Worm (Caenorhabditis elegans) whole organism, midembryonic: ENCODE data around the gene C50D2.1.

Source experiments
- T22C8.4 ChIP-seq: fragments of 200-800 bp; sonication (Bioruptor generic); IDR thresholded peaks from 2 replicates; pipeline ENCODE4 v1.3.6; 2022; ENCODE audit warnings: missing genetic modification characterization, missing compliant biosample characterization
- cog-1 ChIP-seq: sonication (generic microtip); optimal IDR thresholded peaks from 2 replicates; lab custom pipeline; 2016; ENCODE audit warnings: missing genetic modification characterization, missing compliant biosample characterization
- flt-1 ChIP-seq: fragments of 200-800 bp; sonication (Bioruptor generic); IDR thresholded peaks from 2 replicates; pipeline ENCODE4 v1.3.6; 2022; ENCODE audit warnings: missing genetic modification characterization, missing compliant biosample characterization
- klf-2 ChIP-seq: fragments of 200-800 bp; sonication (Bioruptor generic); conservative IDR thresholded peaks from 2 replicates; pipeline ENCODE4 v1.3.6; 2022; ENCODE audit warnings: missing genetic modification reagents, missing genetic modification characterization, missing compliant biosample characterization
- med-1 ChIP-seq: sonication (generic microtip); optimal IDR thresholded peaks from 2 replicates; lab custom pipeline; 2017; ENCODE audit warnings: missing genetic modification characterization, mild to moderate bottlenecking, missing compliant biosample characterization, antibody characterized with exemption, missing genetic modification reagents; ENCODE audit not compliant: insufficient read depth
- ref-1 ChIP-seq: fragments of 200-800 bp; sonication (Bioruptor generic); conservative IDR thresholded peaks from 2 replicates; pipeline ENCODE4 v1.3.6; 2022; ENCODE audit warnings: missing genetic modification reagents, missing genetic modification characterization, missing compliant biosample characterization
- tab-1 ChIP-seq: fragments of 200-800 bp; sonication (Bioruptor generic); IDR thresholded peaks from 2 replicates; pipeline ENCODE4 v1.3.6; 2022; ENCODE audit warnings: missing genetic modification characterization, missing compliant biosample characterization
- ztf-23 ChIP-seq: fragments of 200-800 bp; sonication (Bioruptor generic); IDR thresholded peaks from 2 replicates; pipeline ENCODE4 v1.3.6; 2022; ENCODE audit warnings: missing genetic modification reagents, missing genetic modification characterization, missing compliant biosample characterization
- ztf-29 ChIP-seq: fragments of 200-800 bp; sonication (Bioruptor generic); IDR thresholded peaks from 2 replicates; pipeline ENCODE4 v1.3.6; 2022; ENCODE audit warnings: missing genetic modification reagents, missing genetic modification characterization, missing compliant biosample characterization

- TF ChIP-seq flt-1 (GFP tag; lab: Robert Waterston, UW) (no peak), tab-1 (GFP tag; lab: Robert Waterston, UW) (no peak), med-1 (GFP tag; lab: Kevin White, UChicago) (no peak), klf-2 (GFP tag; lab: Robert Waterston, UW) (no peak), cog-1 (tag; lab: Kevin White, UChicago) (peak; percentile 38), ztf-29 (no peak), T22C8.4 (GFP tag; lab: Robert Waterston, UW) (peak; percentile 43; the same call in 1 of the 2 replicates), ztf-23 (no peak), ref-1 (GFP tag; lab: Robert Waterston, UW) (no peak)
Measured at ce11 chrII:159294-159922, 48.0 kb downstream of the C50D2.1 start.
